Fruit fly (Drosophila melanogaster) whole organism, embryonic: ENCODE measurements around the gene Ctr1A.

Source experiments
- ATbp ChIP-seq: fragments of 200-800 bp; sonication (Bioruptor generic); optimal IDR thresholded peaks from 2 replicates; lab custom pipeline; 2017; ENCODE audit warnings: missing biosample characterization, mild to moderate bottlenecking, missing genetic modification characterization, missing genetic modification reagents
- Aef1 ChIP-seq: fragments of 200-800 bp; sonication (Bioruptor generic); IDR thresholded peaks from 3 replicates; pipeline ENCODE4 v1.3.6; 2022; ENCODE audit warnings: missing biosample characterization, missing genetic modification characterization
- Atf-2 ChIP-seq: fragments of 200-800 bp; sonication (Bioruptor generic); optimal IDR thresholded peaks from 2 replicates; lab custom pipeline; 2016; ENCODE audit warnings: missing biosample characterization, missing genetic modification characterization
- CG10321 ChIP-seq: fragments of 200-800 bp; sonication (Bioruptor generic); IDR thresholded peaks from 2 replicates; pipeline ENCODE4 v1.3.6; 2022; ENCODE audit warnings: missing biosample characterization, missing genetic modification characterization
- CG10366 ChIP-seq: fragments of 200-800 bp; sonication (Bioruptor generic); IDR thresholded peaks from 2 replicates; pipeline ENCODE4 v1.3.6; 2022; ENCODE audit warnings: missing biosample characterization, missing genetic modification characterization
- CG11723 ChIP-seq: fragments of 200-800 bp; sonication (Bioruptor generic); optimal IDR thresholded peaks from 2 replicates; lab custom pipeline; 2017; ENCODE audit warnings: missing biosample characterization, mild to moderate bottlenecking, missing genetic modification characterization
- CG12391 ChIP-seq: fragments of 200-800 bp; sonication (Bioruptor generic); optimal IDR thresholded peaks from 3 replicates; lab custom pipeline; 2018; ENCODE audit warnings: missing biosample characterization, mild to moderate bottlenecking, missing genetic modification characterization, moderate library complexity
- CG13894 ChIP-seq: fragments of 200-800 bp; sonication (Bioruptor generic); optimal IDR thresholded peaks from 3 replicates; lab custom pipeline; 2018; ENCODE audit warnings: missing biosample characterization, mild to moderate bottlenecking, missing genetic modification characterization, moderate library complexity
- CG14014 ChIP-seq: fragments of 200-800 bp; sonication (Bioruptor generic); IDR thresholded peaks from 2 replicates; pipeline ENCODE4 v1.3.6; 2022; ENCODE audit warnings: missing biosample characterization, missing genetic modification characterization
- CG15696 ChIP-seq: fragments of 200-800 bp; sonication (Bioruptor generic); optimal IDR thresholded peaks from 2 replicates; lab custom pipeline; 2019; ENCODE audit warnings: missing biosample characterization, mild to moderate bottlenecking, missing genetic modification characterization, moderate library complexity
- CG17361 ChIP-seq: fragments of 200-800 bp; sonication (Bioruptor generic); IDR thresholded peaks from 3 replicates; pipeline ENCODE4 v1.3.6; 2022; ENCODE audit warnings: missing biosample characterization, missing genetic modification characterization
- CG18619 ChIP-seq: fragments of 200-800 bp; sonication (Bioruptor generic); optimal IDR thresholded peaks from 3 replicates; lab custom pipeline; 2017; ENCODE audit warnings: missing biosample characterization, mild to moderate bottlenecking, missing genetic modification characterization
- CG3281 ChIP-seq: fragments of 200-800 bp; sonication (Bioruptor generic); optimal IDR thresholded peaks from 3 replicates; lab custom pipeline; 2017; ENCODE audit warnings: missing biosample characterization, mild to moderate bottlenecking, missing genetic modification characterization
- CG34376 ChIP-seq: fragments of 200-800 bp; sonication (Bioruptor generic); optimal IDR thresholded peaks from 2 replicates; lab custom pipeline; 2018; ENCODE audit warnings: missing biosample characterization, mild to moderate bottlenecking, missing genetic modification characterization
- CG34422 ChIP-seq: fragments of 200-800 bp; sonication (Bioruptor generic); IDR thresholded peaks from 3 replicates; pipeline ENCODE4 v1.3.6; 2022; ENCODE audit warnings: missing biosample characterization, missing genetic modification characterization
- CG3995 ChIP-seq: fragments of 200-800 bp; sonication (Bioruptor generic); optimal IDR thresholded peaks from 3 replicates; lab custom pipeline; 2016; ENCODE audit warnings: missing biosample characterization, missing genetic modification characterization
- CG4707 ChIP-seq: fragments of 200-800 bp; sonication (Bioruptor generic); optimal IDR thresholded peaks from 2 replicates; lab custom pipeline; 2018; ENCODE audit warnings: missing biosample characterization, mild to moderate bottlenecking, missing genetic modification characterization, moderate library complexity
- CG4820 ChIP-seq: fragments of 200-800 bp; sonication (Bioruptor generic); optimal IDR thresholded peaks from 3 replicates; lab custom pipeline; 2016; ENCODE audit warnings: missing biosample characterization, missing genetic modification characterization
- CG6654 ChIP-seq: fragments of 200-800 bp; sonication (Bioruptor generic); optimal IDR thresholded peaks from 2 replicates; lab custom pipeline; 2017; ENCODE audit warnings: missing biosample characterization, mild to moderate bottlenecking, missing genetic modification characterization
- CG7786 ChIP-seq: fragments of 200-800 bp; sonication (Bioruptor generic); optimal IDR thresholded peaks from 2 replicates; lab custom pipeline; 2016; ENCODE audit warnings: missing biosample characterization, missing genetic modification characterization
- CG8290 ChIP-seq, 3 experiments: fragments of 200-800 bp; sonication (Bioruptor generic); optimal IDR thresholded peaks; 2 replicates each; lab custom pipeline; 2016 to 2019; ENCODE audit warnings: missing biosample characterization in 3 of 3, missing genetic modification characterization in 3 of 3, mild to moderate bottlenecking in 2 of 3, moderate library complexity in 1 of 3
- CG8478 ChIP-seq: fragments of >200 bp; optimal IDR thresholded peaks from 2 replicates; lab custom pipeline; 2018
- D ChIP-seq, 2 experiments: fragments of 200-800 bp in 1 of 2; fragments of >200 bp in 1 of 2; sonication (Bioruptor generic) in 1 of 2; optimal IDR thresholded peaks; 2 replicates in 1 of 2; 3 replicates in 1 of 2; lab custom pipeline; 2017; ENCODE audit warnings: mild to moderate bottlenecking in 1 of 2, missing biosample characterization in 1 of 2, missing genetic modification characterization in 1 of 2, missing genetic modification reagents in 1 of 2
- Dll ChIP-seq: fragments of 200-800 bp; sonication (Bioruptor generic); IDR thresholded peaks from 4 replicates; pipeline ENCODE4 v1.3.6; 2022; ENCODE audit warnings: missing biosample characterization, missing genetic modification characterization; ENCODE audit not compliant: partially characterized antibody
- Drgx ChIP-seq: fragments of 200-800 bp; sonication (Bioruptor generic); IDR thresholded peaks from 2 replicates; pipeline ENCODE4 v1.3.6; 2022; ENCODE audit warnings: missing biosample characterization, missing genetic modification characterization
- ERR ChIP-seq: fragments of 200-800 bp; sonication (Bioruptor generic); optimal IDR thresholded peaks from 2 replicates; lab custom pipeline; 2016; ENCODE audit warnings: missing biosample characterization, missing genetic modification characterization
- HLHmδ ChIP-seq: fragments of 200-800 bp; sonication (Bioruptor generic); optimal IDR thresholded peaks from 2 replicates; lab custom pipeline; 2018; ENCODE audit warnings: missing biosample characterization, mild to moderate bottlenecking, missing genetic modification characterization, moderate library complexity
- HmgD ChIP-seq: fragments of 200-800 bp; sonication (Bioruptor generic); optimal IDR thresholded peaks from 3 replicates; lab custom pipeline; 2016; ENCODE audit warnings: missing biosample characterization, missing genetic modification characterization
- Oli ChIP-seq: fragments of 200-800 bp; sonication (Bioruptor generic); optimal IDR thresholded peaks from 2 replicates; lab custom pipeline; 2018; ENCODE audit warnings: missing biosample characterization, mild to moderate bottlenecking, missing genetic modification characterization, moderate library complexity
- Rfx ChIP-seq: fragments of 200-800 bp; sonication (Bioruptor generic); IDR thresholded peaks from 2 replicates; pipeline ENCODE4 v1.3.6; 2022; ENCODE audit warnings: missing biosample characterization, missing genetic modification characterization
- ac ChIP-seq: fragments of 200-800 bp; sonication (Bioruptor generic); optimal IDR thresholded peaks from 3 replicates; lab custom pipeline; 2017; ENCODE audit warnings: missing biosample characterization, mild to moderate bottlenecking, missing genetic modification characterization
- btn ChIP-seq: fragments of 200-800 bp; sonication (Bioruptor generic); optimal IDR thresholded peaks from 2 replicates; lab custom pipeline; 2016; ENCODE audit warnings: missing biosample characterization, missing genetic modification characterization
- cato ChIP-seq: fragments of 200-800 bp; sonication (Bioruptor generic); optimal IDR thresholded peaks from 2 replicates; lab custom pipeline; 2016; ENCODE audit warnings: missing biosample characterization, missing genetic modification characterization, borderline replicate concordance
- chm ChIP-seq: fragments of 200-800 bp; sonication (Bioruptor generic); IDR thresholded peaks from 2 replicates; pipeline ENCODE4 v1.3.6; 2022; ENCODE audit warnings: missing biosample characterization, missing genetic modification characterization
- crol ChIP-seq: fragments of 200-800 bp; sonication (Bioruptor generic); IDR thresholded peaks from 2 replicates; pipeline ENCODE4 v1.3.6; 2022; ENCODE audit warnings: missing biosample characterization, missing genetic modification characterization
- cwo ChIP-seq: fragments of 200-800 bp; sonication (Bioruptor generic); optimal IDR thresholded peaks from 3 replicates; lab custom pipeline; 2017; ENCODE audit warnings: missing biosample characterization, missing genetic modification characterization, mild to moderate bottlenecking, moderate library complexity, missing genetic modification reagents
- dmrt99B ChIP-seq: fragments of 200-800 bp; sonication (Bioruptor generic); optimal IDR thresholded peaks from 2 replicates; lab custom pipeline; 2018; ENCODE audit warnings: missing biosample characterization, mild to moderate bottlenecking, missing genetic modification characterization, moderate library complexity
- fd96Cb ChIP-seq: fragments of 200-800 bp; sonication (Bioruptor generic); optimal IDR thresholded peaks from 2 replicates; lab custom pipeline; 2018; ENCODE audit warnings: missing biosample characterization, mild to moderate bottlenecking, missing genetic modification characterization, moderate library complexity
- hbn ChIP-seq: fragments of 200-800 bp; sonication (Bioruptor generic); IDR thresholded peaks from 2 replicates; pipeline ENCODE4 v1.3.6; 2022; ENCODE audit warnings: missing biosample characterization, missing genetic modification characterization; ENCODE audit not compliant: partially characterized antibody
- ind ChIP-seq: fragments of 200-800 bp; sonication (Bioruptor generic); optimal IDR thresholded peaks from 3 replicates; lab custom pipeline; 2016; ENCODE audit warnings: missing biosample characterization, missing genetic modification characterization
- jumu ChIP-seq: fragments of 200-800 bp; sonication (Bioruptor generic); optimal IDR thresholded peaks from 3 replicates; lab custom pipeline; 2016; ENCODE audit warnings: missing biosample characterization, missing genetic modification characterization
- pnt ChIP-seq: fragments of 200-800 bp; sonication (Bioruptor generic); optimal IDR thresholded peaks from 3 replicates; lab custom pipeline; 2016; ENCODE audit warnings: missing biosample characterization, missing genetic modification characterization
- repo ChIP-seq: fragments of 200-800 bp; sonication (Bioruptor generic); optimal IDR thresholded peaks from 2 replicates; lab custom pipeline; 2016; ENCODE audit warnings: missing biosample characterization, missing genetic modification characterization
- run ChIP-seq: fragments of 200-800 bp; sonication (Bioruptor generic); optimal IDR thresholded peaks from 3 replicates; lab custom pipeline; 2018; ENCODE audit warnings: missing biosample characterization, mild to moderate bottlenecking, missing genetic modification characterization
- trem ChIP-seq: fragments of 200-800 bp; optimal IDR thresholded peaks from 3 replicates; lab custom pipeline; 2019; ENCODE audit warnings: missing biosample characterization, mild to moderate bottlenecking, missing genetic modification characterization, moderate library complexity
- tup ChIP-seq: fragments of 200-800 bp; sonication (Bioruptor generic); optimal IDR thresholded peaks from 2 replicates; lab custom pipeline; 2016; ENCODE audit warnings: missing biosample characterization, mild to moderate bottlenecking, missing genetic modification characterization, moderate library complexity
- vfl ChIP-seq: fragments of 200-800 bp; sonication (Bioruptor generic); optimal IDR thresholded peaks from 2 replicates; lab custom pipeline; 2016; ENCODE audit warnings: missing biosample characterization, missing genetic modification characterization
- vvl ChIP-seq: fragments of 200-800 bp; sonication (Bioruptor generic); IDR thresholded peaks from 2 replicates; pipeline ENCODE4 v1.3.6; 2022; ENCODE audit warnings: missing biosample characterization, missing genetic modification characterization
- zf30C ChIP-seq: fragments of 200-800 bp; sonication (Bioruptor generic); optimal IDR thresholded peaks from 3 replicates; lab custom pipeline; 2018; ENCODE audit warnings: missing biosample characterization, mild to moderate bottlenecking, missing genetic modification characterization

The Ctr1A gene

dm6 chrX:6705059-6705802 is 43.8 kb downstream of the Ctr1A start (continued):
- TF ChIP-seq CG10366, result no peak
- no peak for TF ChIP-seq CG8478 (lab: Kevin White, UChicago)
- no peak for TF ChIP-seq tup (GFP tag; lab: Kevin White, UChicago)
- TF ChIP-seq ATbp, result peak; percentile 2
- peak; percentile 59 for TF ChIP-seq crol (GFP tag; lab: Robert Waterston, UW)
- TF ChIP-seq vfl, result no peak
- peak; percentile 11 for TF ChIP-seq CG12391 (tag; lab: Kevin White, UChicago)
- no peak for TF ChIP-seq HmgD (GFP tag; lab: Kevin White, UChicago)
- TF ChIP-seq CG17361 (GFP tag; lab: Robert Waterston, UW), result peak; percentile 62; the same call in 2 of the 3 replicates
- no peak for TF ChIP-seq CG8290 (GFP tag; optimal IDR thresholded peaks at IDR 0.05; lab: Kevin White, UChicago)
- TF ChIP-seq CG8290 (tag; optimal IDR thresholded peaks at IDR 0.05; lab: Kevin White, UChicago), result peak in 1 of 2 experiments; percentile 16
- TF ChIP-seq CG10321, result no peak
- peak; percentile 7 for TF ChIP-seq fd96Cb (tag; lab: Kevin White, UChicago)
- TF ChIP-seq CG6654 (GFP tag; lab: Kevin White, UChicago), result no peak
- TF ChIP-seq cwo (GFP tag; lab: Kevin White, UChicago), result peak; percentile 8
- no peak for TF ChIP-seq CG7786 (GFP tag; lab: Kevin White, UChicago)
- peak; percentile 5 for TF ChIP-seq Oli (tag; lab: Kevin White, UChicago)
- no peak for TF ChIP-seq CG14014 (GFP tag; lab: Robert Waterston, UW)
- TF ChIP-seq jumu (GFP tag; lab: Kevin White, UChicago), result no peak
- TF ChIP-seq Rfx (GFP tag; lab: Robert Waterston, UW), result no peak
- no peak for TF ChIP-seq btn
- peak; percentile 15 for TF ChIP-seq CG18619 (GFP tag; lab: Kevin White, UChicago)
- no peak for TF ChIP-seq pnt (GFP tag; lab: Kevin White, UChicago)
- TF ChIP-seq hbn, result no peak
- no peak for TF ChIP-seq chm (GFP tag; lab: Robert Waterston, UW)
- TF ChIP-seq ERR (GFP tag; lab: Kevin White, UChicago), result no peak
- TF ChIP-seq D (optimal IDR thresholded peaks at IDR 0.05; lab: Kevin White, UChicago), result no peak
- TF ChIP-seq D (GFP tag; optimal IDR thresholded peaks at IDR 0.05; lab: Kevin White, UChicago), result peak; percentile 28
- TF ChIP-seq CG34376 (GFP tag; lab: Kevin White, UChicago), result peak; percentile 45
- no peak for TF ChIP-seq Atf-2 (GFP tag; lab: Kevin White, UChicago)
- TF ChIP-seq vvl (GFP tag; lab: Robert Waterston, UW), result peak; percentile 10; the same call in 1 of the 2 replicates
- no peak for TF ChIP-seq CG15696 (tag; lab: Kevin White, UChicago)
- TF ChIP-seq zf30C (GFP tag; lab: Kevin White, UChicago), result no peak
- no peak for TF ChIP-seq CG13894 (tag; lab: Kevin White, UChicago)
- TF ChIP-seq HLHmδ, result no peak
- no peak for TF ChIP-seq ac (GFP tag; lab: Kevin White, UChicago)
- TF ChIP-seq CG4820, result peak; percentile 1
- TF ChIP-seq Drgx, result peak; percentile 32; the same call in 1 of the 2 replicates
- 0 out of 3 replicates have a peak, but pooled peaks have one; percentile 13 for TF ChIP-seq CG34422 (GFP tag; lab: Robert Waterston, UW)
- peak; percentile 10 for TF ChIP-seq dmrt99B (tag; lab: Kevin White, UChicago)
- no peak for TF ChIP-seq Aef1
- TF ChIP-seq CG3281 (GFP tag; lab: Kevin White, UChicago), result no peak
- peak; percentile 5 for TF ChIP-seq ind (GFP tag; lab: Kevin White, UChicago)
- TF ChIP-seq CG3995, result no peak
- TF ChIP-seq cato (GFP tag; lab: Kevin White, UChicago), result no peak
- TF ChIP-seq repo (GFP tag; lab: Kevin White, UChicago), result no peak
- no peak for TF ChIP-seq trem (tag; lab: Kevin White, UChicago)
- TF ChIP-seq Dll (GFP tag; lab: Robert Waterston, UW), result no peak
- no peak for TF ChIP-seq run (tag; lab: Kevin White, UChicago)
- TF ChIP-seq CG4707 (GFP tag; lab: Kevin White, UChicago), result no peak
- no peak for TF ChIP-seq CG11723
